Worm (Caenorhabditis elegans) whole organism, early embryonic: Measurements from ENCODE around the gene ncl-1.

Experiments used
- B0310.2 ChIP-seq: sonication (generic microtip); optimal IDR thresholded peaks from 2 replicates; lab custom pipeline; 2016; ENCODE audit warnings: mild to moderate bottlenecking, missing genetic modification characterization, missing compliant biosample characterization
- F13C5.2 ChIP-seq: sonication (generic microtip); optimal IDR thresholded peaks from 2 replicates; lab custom pipeline; 2017; ENCODE audit warnings: mild to moderate bottlenecking, missing genetic modification characterization, inconsistent platforms, missing compliant biosample characterization
- aly-1 ChIP-seq: sonication (generic microtip); optimal IDR thresholded peaks from 2 replicates; lab custom pipeline; 2016; ENCODE audit warnings: missing genetic modification characterization, missing compliant biosample characterization
- ama-1 ChIP-seq: fragments of 150-350 bp; optimal IDR thresholded peaks from 2 replicates; lab custom pipeline; 2014
- ceh-13 ChIP-seq: fragments of 200-800 bp; sonication (Bioruptor generic); optimal IDR thresholded peaks from 2 replicates; lab custom pipeline; 2018; ENCODE audit warnings: mild to moderate bottlenecking, missing genetic modification characterization, missing compliant biosample characterization
- ceh-36 ChIP-seq: sonication (generic microtip); optimal IDR thresholded peaks from 2 replicates; lab custom pipeline; 2016; ENCODE audit warnings: missing genetic modification characterization, inconsistent platforms, missing compliant biosample characterization
- ets-7 ChIP-seq: sonication (generic microtip); optimal IDR thresholded peaks from 2 replicates; lab custom pipeline; 2016; ENCODE audit warnings: missing genotype, missing genetic modification characterization, missing compliant biosample characterization
- flt-1 ChIP-seq: fragments of 200-800 bp; sonication (Bioruptor generic); IDR thresholded peaks from 2 replicates; pipeline ENCODE4 v1.3.6; 2022; ENCODE audit warnings: missing genetic modification characterization, missing compliant biosample characterization
- hmbx-1 ChIP-seq: sonication (generic microtip); optimal IDR thresholded peaks from 2 replicates; lab custom pipeline; 2016; ENCODE audit warnings: mild to moderate bottlenecking, missing genetic modification characterization, missing compliant biosample characterization
- hmg-4 ChIP-seq: fragments of 200-800 bp; sonication (Bioruptor generic); optimal IDR thresholded peaks from 2 replicates; lab custom pipeline; 2018; ENCODE audit warnings: mild to moderate bottlenecking, missing genetic modification characterization, missing compliant biosample characterization
- hnd-1 ChIP-seq: sonication (generic microtip); optimal IDR thresholded peaks from 2 replicates; lab custom pipeline; 2016; ENCODE audit warnings: missing genetic modification characterization, missing compliant biosample characterization
- pes-1 ChIP-seq: fragments of 200-800 bp; sonication (Bioruptor generic); IDR thresholded peaks from 2 replicates; pipeline ENCODE4 v1.3.6; 2022; ENCODE audit warnings: missing genetic modification reagents, missing genetic modification characterization, missing compliant biosample characterization
- scrt-1 ChIP-seq: fragments of 200-800 bp; sonication (Bioruptor generic); IDR thresholded peaks from 2 replicates; pipeline ENCODE4 v1.3.6; 2022; ENCODE audit warnings: missing genetic modification characterization, missing compliant biosample characterization
- sea-1 ChIP-seq: fragments of 200-800 bp; sonication (Bioruptor generic); conservative IDR thresholded peaks from 2 replicates; pipeline ENCODE4 v1.3.6; 2022; ENCODE audit warnings: missing genetic modification characterization, missing compliant biosample characterization
- tbx-11 ChIP-seq: fragments of 200-800 bp; sonication (Bioruptor generic); IDR thresholded peaks from 2 replicates; pipeline ENCODE4 v1.3.6; 2022; ENCODE audit warnings: missing genetic modification characterization, missing compliant biosample characterization
- tbx-37 ChIP-seq: fragments of 200-800 bp; sonication (Bioruptor generic); conservative IDR thresholded peaks from 2 replicates; pipeline ENCODE4 v1.3.6; 2022; ENCODE audit warnings: missing genetic modification reagents, missing genetic modification characterization, missing compliant biosample characterization
- tra-4 ChIP-seq: sonication (generic microtip); optimal IDR thresholded peaks from 2 replicates; lab custom pipeline; 2017; ENCODE audit warnings: missing genetic modification characterization, missing compliant biosample characterization

Gene ncl-1

ce11 chrIII:7711495-7711894, 8.0 kb upstream of the ncl-1 start:
- TF ChIP-seq aly-1 (tag; lab: Kevin White, UChicago) (no peak), tbx-11 (GFP tag; lab: Robert Waterston, UW) (no peak), hmbx-1 (tag; lab: Kevin White, UChicago) (no peak), B0310.2 (no peak), ceh-36 (tag; lab: Kevin White, UChicago) (no peak), F13C5.2 (tag; lab: Kevin White, UChicago) (no peak), scrt-1 (GFP tag; lab: Robert Waterston, UW) (no peak), tra-4 (no peak), hnd-1 (no peak), ceh-13 (no peak), flt-1 (GFP tag; lab: Robert Waterston, UW) (no peak), pes-1 (GFP tag; lab: Robert Waterston, UW) (no peak), ama-1 (no peak), tbx-37 (no peak), hmg-4 (GFP tag; lab: Kevin White, UChicago) (no peak), ets-7 (no peak), sea-1 (GFP tag; lab: Robert Waterston, UW) (no peak)

ce11 chrIII:7711908-7712359, 7.6 kb upstream of the ncl-1 start, which contains the start of gene C03B8.3:
TSS of gene C03B8.3 (plus strand) at chrIII:7712309.
- TF ChIP-seq ceh-36 (tag; lab: Kevin White, UChicago), result no peak
- no peak for TF ChIP-seq flt-1 (GFP tag; lab: Robert Waterston, UW)
- TF ChIP-seq aly-1 (tag; lab: Kevin White, UChicago), result no peak
- TF ChIP-seq tbx-37, result no peak
- TF ChIP-seq pes-1 (GFP tag; lab: Robert Waterston, UW), result no peak
- no peak for TF ChIP-seq B0310.2
- TF ChIP-seq tra-4, result no peak
- TF ChIP-seq scrt-1 (GFP tag; lab: Robert Waterston, UW), result no peak
- no peak for TF ChIP-seq ama-1
- no peak for TF ChIP-seq tbx-11 (GFP tag; lab: Robert Waterston, UW)
- TF ChIP-seq F13C5.2 (tag; lab: Kevin White, UChicago), result no peak
- TF ChIP-seq sea-1 (GFP tag; lab: Robert Waterston, UW), result no peak
- TF ChIP-seq hmg-4 (GFP tag; lab: Kevin White, UChicago), result no peak

- TF ChIP-seq ceh-36 (tag; lab: Kevin White, UChicago) (no peak), pes-1 (GFP tag; lab: Robert Waterston, UW) (no peak), F13C5.2 (tag; lab: Kevin White, UChicago) (no peak), flt-1 (GFP tag; lab: Robert Waterston, UW) (no peak), ceh-13 (no peak), scrt-1 (GFP tag; lab: Robert Waterston, UW) (no peak), hmbx-1 (tag; lab: Kevin White, UChicago) (no peak), tbx-37 (no peak), ama-1 (no peak), ets-7 (no peak), hnd-1 (no peak), tbx-11 (GFP tag; lab: Robert Waterston, UW) (no peak)
These were observed 3.0 kb upstream of the ncl-1 start for ce11 chrIII:7716550-7716949.

- TF ChIP-seq sea-1 (GFP tag; lab: Robert Waterston, UW) (no peak), ceh-36 (tag; lab: Kevin White, UChicago) (no peak), hmg-4 (GFP tag; lab: Kevin White, UChicago) (no peak), B0310.2 (no peak), aly-1 (tag; lab: Kevin White, UChicago) (no peak), pes-1 (GFP tag; lab: Robert Waterston, UW) (no peak), scrt-1 (GFP tag; lab: Robert Waterston, UW) (no peak), tra-4 (no peak), ets-7 (no peak), hmbx-1 (tag; lab: Kevin White, UChicago) (no peak), ama-1 (no peak), ceh-13 (no peak), F13C5.2 (tag; lab: Kevin White, UChicago) (no peak), tbx-37 (no peak), tbx-11 (GFP tag; lab: Robert Waterston, UW) (no peak), flt-1 (GFP tag; lab: Robert Waterston, UW) (no peak), hnd-1 (no peak)
These were observed 1.2 kb upstream of the ncl-1 start for ce11 chrIII:7718318-7718717.

ce11 chrIII:7720861-7721260, 1.3 kb downstream of the ncl-1 start:
- no peak for TF ChIP-seq tbx-37
- TF ChIP-seq ceh-36 (tag; lab: Kevin White, UChicago), result no peak
- TF ChIP-seq aly-1 (tag; lab: Kevin White, UChicago), result no peak
- no peak for TF ChIP-seq B0310.2
- no peak for TF ChIP-seq ceh-13
- TF ChIP-seq pes-1 (GFP tag; lab: Robert Waterston, UW), result no peak
- TF ChIP-seq scrt-1 (GFP tag; lab: Robert Waterston, UW), result no peak
- TF ChIP-seq ets-7, result no peak
- TF ChIP-seq hmbx-1 (tag; lab: Kevin White, UChicago), result no peak

ce11 chrIII:7721513-7721912, 2.0 kb downstream of the ncl-1 start:
- TF ChIP-seq ceh-13, result no peak

ce11 chrIII:7722411-7722810, 2.9 kb downstream of the ncl-1 start:
- TF ChIP-seq ceh-36 (tag; lab: Kevin White, UChicago) (no peak), F13C5.2 (tag; lab: Kevin White, UChicago) (no peak), ceh-13 (no peak), B0310.2 (no peak), tbx-11 (GFP tag; lab: Robert Waterston, UW) (no peak), tbx-37 (no peak), ama-1 (no peak), hmbx-1 (tag; lab: Kevin White, UChicago) (no peak), sea-1 (GFP tag; lab: Robert Waterston, UW) (no peak), hmg-4 (GFP tag; lab: Kevin White, UChicago) (no peak), aly-1 (tag; lab: Kevin White, UChicago) (no peak), tra-4 (no peak), pes-1 (GFP tag; lab: Robert Waterston, UW) (no peak), scrt-1 (GFP tag; lab: Robert Waterston, UW) (no peak), ets-7 (no peak)

ce11 chrIII:7722999-7723398, 3.5 kb downstream of the ncl-1 start:
- no peak for TF ChIP-seq ceh-13
- TF ChIP-seq aly-1 (tag; lab: Kevin White, UChicago), result no peak
- TF ChIP-seq scrt-1 (GFP tag; lab: Robert Waterston, UW), result no peak
- TF ChIP-seq B0310.2, result no peak
- TF ChIP-seq sea-1 (GFP tag; lab: Robert Waterston, UW), result no peak
- no peak for TF ChIP-seq flt-1 (GFP tag; lab: Robert Waterston, UW)
- TF ChIP-seq F13C5.2 (tag; lab: Kevin White, UChicago), result no peak
- TF ChIP-seq hmg-4 (GFP tag; lab: Kevin White, UChicago), result no peak
- no peak for TF ChIP-seq ets-7
- TF ChIP-seq ama-1, result no peak
- TF ChIP-seq hnd-1, result no peak
- TF ChIP-seq tbx-37, result no peak
- TF ChIP-seq hmbx-1 (tag; lab: Kevin White, UChicago), result no peak
